Worm (Caenorhabditis elegans) whole organism, late embryonic: ENCODE results near the gene vps-18.

Experiments
- K02D7.2 ChIP-seq: sonication (generic microtip); optimal IDR thresholded peaks from 2 replicates; lab custom pipeline; 2017; ENCODE audit warnings: mild to moderate bottlenecking, missing genetic modification characterization, missing compliant biosample characterization
- T23F11.4 ChIP-seq: fragments of 200-800 bp; sonication (Bioruptor generic); optimal IDR thresholded peaks from 2 replicates; lab custom pipeline; 2018; ENCODE audit warnings: mild to moderate bottlenecking, missing genetic modification characterization, missing compliant biosample characterization
- ceh-18 ChIP-seq: sonication (generic microtip); optimal IDR thresholded peaks from 2 replicates; lab custom pipeline; 2016; ENCODE audit warnings: missing genetic modification characterization, missing compliant biosample characterization
- ceh-19 ChIP-seq: fragments of 200-800 bp; sonication (Bioruptor generic); optimal IDR thresholded peaks from 2 replicates; lab custom pipeline; 2018; ENCODE audit warnings: mild to moderate bottlenecking, missing genetic modification characterization, missing compliant biosample characterization
- ceh-31 ChIP-seq: sonication (generic microtip); optimal IDR thresholded peaks from 2 replicates; lab custom pipeline; 2016; ENCODE audit warnings: missing genetic modification characterization, missing compliant biosample characterization
- dve-1 ChIP-seq: sonication (generic microtip); optimal IDR thresholded peaks from 2 replicates; lab custom pipeline; 2017; ENCODE audit warnings: antibody characterized with exemption, mild to moderate bottlenecking, missing genetic modification characterization, missing compliant biosample characterization
- lim-6 ChIP-seq: sonication (generic microtip); optimal IDR thresholded peaks from 2 replicates; lab custom pipeline; 2016; ENCODE audit warnings: missing genetic modification characterization, missing compliant biosample characterization
- nhr-11 ChIP-seq: fragments of 150-350 bp; optimal IDR thresholded peaks from 2 replicates; lab custom pipeline; 2014; ENCODE audit warnings: missing biosample characterization, missing genetic modification characterization
- pqm-1 ChIP-seq: sonication (generic microtip); optimal IDR thresholded peaks from 2 replicates; lab custom pipeline; 2016; ENCODE audit warnings: missing genetic modification characterization, missing compliant biosample characterization
- unc-86 ChIP-seq: sonication (generic microtip); optimal IDR thresholded peaks from 2 replicates; lab custom pipeline; 2016; ENCODE audit warnings: missing genetic modification characterization, missing compliant biosample characterization

DNA sequence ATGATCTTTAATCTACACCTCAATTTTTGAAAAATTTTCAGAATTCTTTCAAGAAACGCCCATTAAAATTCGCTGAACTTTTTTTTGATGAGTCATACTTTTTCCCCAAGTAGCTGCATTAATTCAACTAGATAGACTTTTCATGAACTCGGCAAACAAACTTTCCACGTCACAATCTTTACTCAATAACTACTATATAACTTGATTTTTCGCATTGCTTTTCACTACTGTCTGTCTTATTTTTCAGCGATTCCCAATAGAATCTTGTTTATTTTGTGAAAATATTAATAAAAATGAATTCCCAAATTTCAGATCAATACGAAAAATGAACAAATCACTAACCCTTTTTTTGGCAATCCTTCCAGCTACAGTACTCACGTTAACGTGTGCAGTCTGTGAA lies 17.4 kb downstream of the vps-18 start, which contains the start of gene T05C1.1:
- TF ChIP-seq pqm-1 (tag; lab: Kevin White, UChicago) (no peak), dve-1 (tag; lab: Kevin White, UChicago) (no peak), nhr-11 (tag; lab: Kevin White, UChicago) (no peak), lim-6 (tag; lab: Kevin White, UChicago) (no peak), ceh-31 (no peak), K02D7.2 (tag; lab: Kevin White, UChicago) (no peak), unc-86 (tag; lab: Kevin White, UChicago) (no peak), ceh-19 (no peak), ceh-18 (no peak), T23F11.4 (GFP tag; lab: Kevin White, UChicago) (no peak)
